Fruit fly (Drosophila melanogaster): ENCODE data around the gene tst.

The tst gene

DNA sequence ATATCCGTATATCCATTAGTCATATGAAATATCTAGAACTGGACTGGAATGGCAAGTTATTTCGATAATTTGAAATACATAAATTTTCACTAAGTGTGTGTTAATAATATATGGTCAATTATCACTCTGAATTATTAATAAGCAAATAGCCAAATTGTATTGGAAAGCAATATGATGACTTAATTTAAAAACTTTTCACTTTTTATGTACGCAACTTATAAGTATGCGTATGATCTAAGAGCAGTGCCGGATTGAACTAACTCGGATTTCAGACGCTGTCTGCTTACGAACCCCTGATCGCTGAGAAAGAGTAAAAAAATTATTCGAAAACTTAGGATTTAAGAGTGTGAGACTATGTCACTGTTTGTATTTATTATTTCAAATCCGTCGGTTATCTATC is 51.1 kb downstream of the tst start, which contains the start of gene CG10232:
CG10232 (minus strand) TSS at position 101 of the 400 bp plus-strand sequence.
- TF ChIP-seq OdsH (GFP tag; optimal IDR thresholded peaks at IDR 0.05) (no peak), pan (optimal IDR thresholded peaks at IDR 0.05) (no peak)

All from whole organism, wandering third instar larva.